Fruit fly (Drosophila melanogaster) whole organism, prepupa: Measurements from ENCODE around the gene CG7148.
A peak's percentile ranks its signal among the peaks of the same experiment; 100 is the strongest.

ENCODE experiments used
- CG10631 ChIP-seq: fragments of 200-800 bp; sonication (Bioruptor generic); optimal IDR thresholded peaks from 2 replicates; lab custom pipeline; 2016; ENCODE audit warnings: missing biosample characterization, missing genetic modification characterization
- CG11294 ChIP-seq: fragments of 200-800 bp; sonication (Bioruptor generic); IDR thresholded peaks from 2 replicates; pipeline ENCODE4 v1.3.6; 2022; ENCODE audit warnings: missing biosample characterization, missing genetic modification characterization
- CG11762 ChIP-seq: fragments of 200-800 bp; sonication (Bioruptor generic); optimal IDR thresholded peaks from 3 replicates; lab custom pipeline; 2016; ENCODE audit warnings: missing biosample characterization, missing genetic modification characterization; ENCODE audit not compliant: insufficient read depth
- CG1621 ChIP-seq: fragments of 200-800 bp; sonication (Bioruptor generic); optimal IDR thresholded peaks from 3 replicates; lab custom pipeline; 2018; ENCODE audit warnings: missing biosample characterization, mild to moderate bottlenecking, missing genetic modification characterization
- CG32006 ChIP-seq: fragments of 200-800 bp; sonication (Bioruptor generic); optimal IDR thresholded peaks from 3 replicates; lab custom pipeline; 2017; ENCODE audit warnings: missing biosample characterization, mild to moderate bottlenecking, missing genetic modification characterization
- CG34406 ChIP-seq: fragments of 200-800 bp; sonication (Bioruptor generic); optimal IDR thresholded peaks from 3 replicates; lab custom pipeline; 2016; ENCODE audit warnings: missing biosample characterization, missing genetic modification characterization
- CG3919 ChIP-seq: fragments of 200-800 bp; sonication (Bioruptor generic); optimal IDR thresholded peaks from 3 replicates; lab custom pipeline; 2016; ENCODE audit warnings: missing biosample characterization, missing genetic modification characterization
- CG4318 ChIP-seq: fragments of 200-800 bp; sonication (Bioruptor generic); optimal IDR thresholded peaks from 3 replicates; lab custom pipeline; 2017; ENCODE audit warnings: missing biosample characterization, mild to moderate bottlenecking, missing genetic modification characterization
- CG6163 ChIP-seq: fragments of 200-800 bp; sonication (Bioruptor generic); IDR thresholded peaks from 3 replicates; pipeline ENCODE4 v1.3.6; 2022; ENCODE audit warnings: missing biosample characterization, missing genetic modification characterization
- CG6276 ChIP-seq: fragments of 200-800 bp; sonication (Bioruptor generic); optimal IDR thresholded peaks from 2 replicates; lab custom pipeline; 2017; ENCODE audit warnings: missing biosample characterization, mild to moderate bottlenecking, missing genetic modification characterization
- CG6792 ChIP-seq: fragments of 200-800 bp; sonication (Bioruptor generic); optimal IDR thresholded peaks from 3 replicates; lab custom pipeline; 2016; ENCODE audit warnings: missing biosample characterization, missing genetic modification characterization
- CG6854 ChIP-seq: fragments of 200-800 bp; sonication (Bioruptor generic); optimal IDR thresholded peaks from 2 replicates; lab custom pipeline; 2017; ENCODE audit warnings: missing biosample characterization, mild to moderate bottlenecking, missing genetic modification characterization
- CG7368 ChIP-seq: fragments of 200-800 bp; sonication (Bioruptor generic); optimal IDR thresholded peaks from 3 replicates; lab custom pipeline; 2016; ENCODE audit warnings: missing biosample characterization, missing genetic modification characterization
- CG9139 ChIP-seq: fragments of 200-800 bp; sonication (Bioruptor generic); optimal IDR thresholded peaks from 3 replicates; lab custom pipeline; 2017; ENCODE audit warnings: missing biosample characterization, mild to moderate bottlenecking, missing genetic modification characterization
- Eip78C ChIP-seq: fragments of 200-800 bp; sonication (Bioruptor generic); peaks from one replicate; lab custom pipeline; 2016; ENCODE audit warnings: missing biosample characterization, missing genetic modification characterization
- Eip93F ChIP-seq: fragments of 200-800 bp; sonication (Bioruptor generic); optimal IDR thresholded peaks from 2 replicates; lab custom pipeline; 2016; ENCODE audit warnings: missing biosample characterization, mild to moderate bottlenecking, missing genetic modification characterization
- Ets96B ChIP-seq: fragments of 200-800 bp; optimal IDR thresholded peaks from 2 replicates; lab custom pipeline; 2019; ENCODE audit warnings: missing biosample characterization, mild to moderate bottlenecking, missing genetic modification characterization, moderate library complexity
- Gug ChIP-seq: fragments of 200-800 bp; sonication (Bioruptor generic); IDR thresholded peaks from 2 replicates; pipeline ENCODE4 v1.3.6; 2022; ENCODE audit warnings: missing biosample characterization, missing genetic modification characterization
- Hr39 ChIP-seq: fragments of 200-800 bp; sonication (Bioruptor generic); optimal IDR thresholded peaks from 2 replicates; lab custom pipeline; 2016; ENCODE audit warnings: missing biosample characterization, missing genetic modification characterization
- Hr4 ChIP-seq: fragments of 200-800 bp; sonication (Bioruptor generic); optimal IDR thresholded peaks from 3 replicates; lab custom pipeline; 2016; ENCODE audit warnings: missing biosample characterization, missing genetic modification characterization
- Lpt ChIP-seq: fragments of 200-800 bp; sonication (Bioruptor generic); optimal IDR thresholded peaks from 3 replicates; lab custom pipeline; 2016; ENCODE audit warnings: missing biosample characterization, missing genetic modification characterization
- Sox102F ChIP-seq: fragments of 200-800 bp; sonication (Bioruptor generic); optimal IDR thresholded peaks from 2 replicates; lab custom pipeline; 2016; ENCODE audit warnings: missing biosample characterization, mild to moderate bottlenecking, missing genetic modification characterization
- Sox15 ChIP-seq: fragments of 200-800 bp; sonication (Bioruptor generic); optimal IDR thresholded peaks from 3 replicates; lab custom pipeline; 2016; ENCODE audit warnings: missing biosample characterization, missing genetic modification characterization
- achi ChIP-seq: fragments of 200-800 bp; sonication (Bioruptor generic); optimal IDR thresholded peaks from 3 replicates; lab custom pipeline; 2016; ENCODE audit warnings: missing biosample characterization, missing genetic modification characterization
- acj6 ChIP-seq: fragments of 200-800 bp; sonication (Bioruptor generic); optimal IDR thresholded peaks from 3 replicates; lab custom pipeline; 2016; ENCODE audit warnings: missing biosample characterization, missing genetic modification characterization
- cyc ChIP-seq: fragments of 200-800 bp; sonication (Bioruptor generic); optimal IDR thresholded peaks from 3 replicates; lab custom pipeline; 2016; ENCODE audit warnings: missing biosample characterization, missing genetic modification characterization
- dac ChIP-seq: fragments of 200-800 bp; sonication (Bioruptor generic); optimal IDR thresholded peaks from 2 replicates; lab custom pipeline; 2017; ENCODE audit warnings: missing biosample characterization, mild to moderate bottlenecking, missing genetic modification characterization
- eg ChIP-seq: fragments of 200-800 bp; sonication (Bioruptor generic); IDR thresholded peaks from 3 replicates; pipeline ENCODE4 v1.3.6; 2022; ENCODE audit warnings: missing biosample characterization, missing genetic modification characterization
- lz ChIP-seq: fragments of 200-800 bp; sonication (Bioruptor generic); optimal IDR thresholded peaks from 3 replicates; lab custom pipeline; 2016; ENCODE audit warnings: missing biosample characterization, missing genetic modification characterization
- salr ChIP-seq, 2 experiments: fragments of 200-800 bp; sonication (Bioruptor generic); optimal IDR thresholded peaks; 3 replicates each; lab custom pipeline; 2016 to 2018; ENCODE audit warnings: missing biosample characterization in 2 of 2, missing genetic modification characterization in 2 of 2, mild to moderate bottlenecking in 1 of 2
- spab ChIP-seq: fragments of 200-800 bp; sonication (Bioruptor generic); optimal IDR thresholded peaks from 2 replicates; lab custom pipeline; 2017; ENCODE audit warnings: missing biosample characterization, mild to moderate bottlenecking, missing genetic modification characterization, missing genetic modification reagents
- ss ChIP-seq, 2 experiments: fragments of 200-800 bp; sonication (Bioruptor generic); optimal IDR thresholded peaks; 2 replicates in 1 of 2; 3 replicates in 1 of 2; lab custom pipeline; 2017 to 2018; ENCODE audit warnings: mild to moderate bottlenecking in 2 of 2, missing biosample characterization in 2 of 2, missing genetic modification characterization in 2 of 2, moderate library complexity in 1 of 2
- svp ChIP-seq: fragments of 200-800 bp; sonication (Bioruptor generic); peaks from one replicate; lab custom pipeline; 2016; ENCODE audit warnings: missing biosample characterization, missing genetic modification characterization

CG7148 gene

DNA sequence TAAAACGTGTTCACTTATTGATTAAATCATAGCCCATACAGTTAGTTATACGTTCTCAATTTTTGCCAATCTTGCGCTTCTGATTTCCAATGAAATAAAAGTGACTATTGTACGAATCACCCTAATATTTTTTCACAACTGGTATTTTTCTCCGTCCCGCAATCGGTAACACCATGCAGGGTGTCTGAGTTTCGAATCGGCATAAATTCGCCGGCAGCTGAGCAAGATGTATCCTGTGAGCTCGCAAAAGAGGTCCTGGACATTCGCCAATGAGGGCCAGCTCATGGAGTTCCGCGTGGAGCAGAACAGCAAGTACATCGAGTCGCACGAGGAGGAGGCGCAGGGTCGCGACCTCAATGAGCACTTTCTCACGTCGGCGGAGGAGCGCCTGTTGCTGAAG is 10.3 kb downstream of the CG7148 start, which contains the start of gene CycH (continued):
- TF ChIP-seq spab (GFP tag; lab: Kevin White, UChicago) (no peak), CG32006 (no peak), CG6792 (GFP tag; lab: Kevin White, UChicago) (no peak), Eip78C (peak; percentile 82), Hr39 (peak; percentile 39), Ets96B (peak; percentile 26), CG10631 (peak; percentile 29), achi (GFP tag; lab: Kevin White, UChicago) (peak; percentile 14), svp (GFP tag; lab: Kevin White, UChicago) (peak; percentile 41)

- no peak for TF ChIP-seq Sox102F (GFP tag; lab: Kevin White, UChicago)
- no peak for TF ChIP-seq CG6163 (GFP tag; lab: Robert Waterston, UW)
- TF ChIP-seq Eip93F, result no peak
- TF ChIP-seq CG1621 (tag; lab: Kevin White, UChicago), result no peak
- no peak for TF ChIP-seq CG4318 (GFP tag; lab: Kevin White, UChicago)
- no peak for TF ChIP-seq dac (GFP tag; lab: Kevin White, UChicago)
- no peak for TF ChIP-seq Hr4 (GFP tag; lab: Kevin White, UChicago)
- no peak for TF ChIP-seq acj6 (GFP tag; lab: Kevin White, UChicago)
- no peak for TF ChIP-seq CG34406 (GFP tag; lab: Kevin White, UChicago)
- TF ChIP-seq Gug, result no peak
- no peak for TF ChIP-seq CG11762
- TF ChIP-seq CG6854, result no peak
- TF ChIP-seq, all 60 proteins: peak for 0
Observed at dm6 chr3L:21819497-21819896, 12.6 kb downstream of the CG7148 start.

DNA sequence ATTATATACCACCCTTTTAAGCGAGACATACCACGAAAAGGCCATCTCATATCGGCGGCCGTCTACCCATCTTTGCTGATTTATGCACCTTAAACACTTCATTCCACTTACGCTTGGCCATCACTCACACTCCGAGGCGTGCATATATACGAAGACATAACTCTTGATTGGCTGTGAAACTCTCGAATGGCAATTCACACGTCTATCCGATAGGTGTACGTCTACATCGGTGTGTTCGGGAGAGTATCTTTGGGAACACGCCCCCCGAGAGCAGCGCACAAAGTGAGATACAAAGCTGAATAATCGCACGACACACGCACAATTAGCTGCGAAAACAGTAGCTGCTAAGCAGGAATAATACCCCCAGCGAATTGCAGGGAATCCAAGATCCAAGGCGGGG is 13.4 kb downstream of the CG7148 start:
- TF ChIP-seq Lpt (GFP tag; lab: Kevin White, UChicago), result no peak
- no peak for TF ChIP-seq CG7368 (GFP tag; lab: Kevin White, UChicago)
- TF ChIP-seq CG34406 (GFP tag; lab: Kevin White, UChicago), result no peak
- peak in 1 of 2 experiments; percentile 64 for TF ChIP-seq ss (GFP tag; optimal IDR thresholded peaks at IDR 0.05; lab: Kevin White, UChicago)
- TF ChIP-seq Sox102F (GFP tag; lab: Kevin White, UChicago), result no peak
- no peak for TF ChIP-seq CG6163 (GFP tag; lab: Robert Waterston, UW)
- TF ChIP-seq Sox15 (GFP tag; lab: Kevin White, UChicago), result no peak

DNA sequence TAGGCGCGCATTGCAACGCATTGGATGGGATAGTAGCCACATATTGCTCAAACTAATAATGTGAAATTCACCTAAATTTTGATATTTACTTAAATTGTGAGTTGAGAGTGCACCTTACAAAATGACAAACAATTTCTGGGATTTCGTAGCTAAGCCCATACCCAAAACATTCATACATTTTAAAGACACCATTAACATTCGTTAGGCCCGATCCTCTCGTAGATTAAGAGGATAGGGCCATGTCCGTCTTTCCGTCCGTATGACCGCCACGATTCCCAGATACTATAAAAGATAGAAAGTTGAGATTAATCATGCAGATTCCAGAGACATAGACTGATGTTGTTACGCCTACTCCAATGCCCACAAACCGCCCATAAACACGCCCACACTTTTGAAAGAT is 18.5 kb downstream of the CG7148 start, which contains the start of gene CG43895:
Gene CG43895, minus strand, starts transcription at position 101 of the 400 bp plus-strand sequence.
- TF ChIP-seq Sox102F (GFP tag; lab: Kevin White, UChicago), result no peak
- TF ChIP-seq, all 60 proteins: peak for 0

DNA sequence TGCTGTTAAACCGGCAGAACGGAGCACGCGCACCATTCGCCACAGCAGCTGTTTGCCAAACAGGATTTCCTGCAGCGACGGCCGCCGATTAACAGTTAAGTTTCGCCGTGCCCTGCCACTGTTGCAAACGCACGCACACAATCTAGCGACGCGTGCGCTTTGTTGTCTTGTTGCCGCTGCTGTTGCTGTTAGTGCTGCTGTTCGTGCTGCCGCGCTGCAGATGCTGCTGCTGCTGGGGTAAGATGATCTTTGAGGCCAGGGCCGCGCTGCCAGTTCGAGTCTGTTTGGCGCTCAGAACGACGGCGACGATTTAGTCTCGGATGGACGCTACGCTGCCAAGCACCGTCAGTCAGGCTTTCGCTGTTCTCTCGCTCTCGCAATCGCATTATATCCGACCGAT is 23.5 kb downstream of the CG7148 start, which contains the start of gene eg:
Gene eg, plus strand, starts transcription at position 136 of the 400 bp plus-strand sequence.
- no peak for TF ChIP-seq Hr4 (GFP tag; lab: Kevin White, UChicago)
- TF ChIP-seq Eip78C, result peak; percentile 8
- TF ChIP-seq svp (GFP tag; lab: Kevin White, UChicago), result no peak
- TF ChIP-seq spab (GFP tag; lab: Kevin White, UChicago), result peak; percentile 19
- TF ChIP-seq eg, result no peak
- peak; percentile 2 for TF ChIP-seq CG34406 (GFP tag; lab: Kevin White, UChicago)
- peak; percentile 4 for TF ChIP-seq CG32006
- TF ChIP-seq CG3919, result peak; percentile 9
- no peak for TF ChIP-seq CG11294 (GFP tag; lab: Robert Waterston, UW)
- peak; percentile 15 to 78 for TF ChIP-seq ss (GFP tag; optimal IDR thresholded peaks at IDR 0.05; lab: Kevin White, UChicago)
- no peak for TF ChIP-seq lz (GFP tag; lab: Kevin White, UChicago)
- 0 out of 2 replicates have a peak, but pooled peaks have one; percentile 0 for TF ChIP-seq Gug
- no peak for TF ChIP-seq dac (GFP tag; lab: Kevin White, UChicago)
- no peak for TF ChIP-seq CG6276 (GFP tag; lab: Kevin White, UChicago)
- TF ChIP-seq cyc (GFP tag; lab: Kevin White, UChicago), result no peak
- TF ChIP-seq salr (GFP tag; optimal IDR thresholded peaks at IDR 0.05; lab: Kevin White, UChicago), result no peak
- TF ChIP-seq CG9139, result peak; percentile 18
- TF ChIP-seq Sox102F (GFP tag; lab: Kevin White, UChicago), result no peak
